Worm (Caenorhabditis elegans): Measurements from ENCODE around the gene Y26E6A.2.

The Y26E6A.2 gene

DNA sequence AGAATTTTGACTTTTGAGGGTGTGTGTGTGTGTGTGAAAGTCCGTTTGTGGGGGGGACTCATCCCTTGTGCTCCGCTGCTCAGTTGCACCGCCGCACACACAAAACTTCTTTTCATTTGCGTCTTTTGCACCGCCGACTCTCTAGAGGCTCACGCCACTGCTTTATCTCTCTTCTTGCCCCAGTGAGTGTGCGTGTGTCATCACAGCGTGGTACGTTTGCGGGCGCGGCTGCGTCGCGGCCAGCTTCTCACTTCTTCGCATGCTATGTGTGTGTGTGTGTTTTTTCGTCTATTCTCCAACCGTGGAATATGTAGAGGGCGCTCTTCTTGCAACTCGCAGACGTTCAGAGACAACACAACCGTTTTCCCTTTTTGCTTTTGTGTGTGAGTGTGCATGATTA is 31.3 kb upstream of the Y26E6A.2 start (continued):
- TF ChIP-seq Y95B8A.8 (GFP tag; IDR thresholded peaks at IDR 0.05) (no peak), efl-1 (GFP tag; optimal IDR thresholded peaks at IDR 0.05) (no peak), B0035.1 (tag; optimal IDR thresholded peaks at IDR 0.05) (no peak), tbp1 (GFP tag; optimal IDR thresholded peaks at IDR 0.05) (no peak), hsf-1 (GFP tag; IDR thresholded peaks at IDR 0.05) (no peak), Y67H2A.10 (GFP tag; conservative IDR thresholded peaks at IDR 0.05) (no peak)

DNA sequence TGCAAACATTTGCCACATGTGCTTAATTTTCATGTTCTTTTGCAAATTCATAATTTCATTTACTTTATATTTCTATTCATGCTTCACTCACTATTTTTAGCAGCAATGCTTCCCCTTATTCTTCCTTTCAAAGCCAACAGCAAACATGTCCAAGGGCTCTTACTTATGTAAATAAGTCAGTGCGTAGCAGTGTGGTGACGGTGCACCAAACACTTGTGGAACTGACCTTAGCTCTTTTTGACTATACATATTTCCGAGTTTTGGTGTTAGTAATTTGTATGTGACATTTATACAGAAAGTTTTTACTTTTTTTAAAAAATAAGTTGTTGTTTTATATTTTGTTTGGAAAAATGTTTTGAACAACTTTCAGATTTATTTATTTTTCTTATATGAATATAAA is 30.9 kb upstream of the Y26E6A.2 start:
- TF ChIP-seq F37B4.10 (GFP tag; IDR thresholded peaks at IDR 0.05), result no peak
- no peak for TF ChIP-seq F52B5.7 (tag; optimal IDR thresholded peaks at IDR 0.05)
- no peak for TF ChIP-seq hsf-1 (GFP tag; IDR thresholded peaks at IDR 0.05)

DNA sequence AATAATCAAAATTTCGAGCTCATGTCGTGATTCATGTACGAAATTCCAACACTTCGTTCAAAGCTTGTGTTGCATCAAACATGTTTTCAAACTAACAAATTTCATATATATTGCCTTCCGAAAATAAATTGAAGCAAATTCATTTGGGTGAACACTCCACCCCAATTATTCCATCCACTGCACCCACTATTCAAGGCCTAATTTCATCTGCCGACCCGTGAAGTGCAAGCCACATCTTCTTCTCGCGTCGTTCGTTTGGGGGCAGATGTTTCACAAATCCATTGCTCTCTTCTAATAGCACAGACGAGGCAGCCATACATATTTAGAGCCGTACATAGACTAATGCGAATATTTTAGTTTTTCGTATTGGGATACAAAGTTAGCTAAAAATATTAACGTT is 30.0 kb upstream of the Y26E6A.2 start:
- no peak for TF ChIP-seq let-607 (tag; optimal IDR thresholded peaks at IDR 0.05)
- no peak for TF ChIP-seq madf-6 (GFP tag; IDR thresholded peaks at IDR 0.05)
- no peak for TF ChIP-seq nhr-179 (tag; optimal IDR thresholded peaks at IDR 0.05)
- no peak for TF ChIP-seq ceh-40 (GFP tag; IDR thresholded peaks at IDR 0.05)
- no peak for TF ChIP-seq egrh-3 (GFP tag; IDR thresholded peaks at IDR 0.05)
- TF ChIP-seq mxl-1 (tag; optimal IDR thresholded peaks at IDR 0.05), result no peak
- no peak for TF ChIP-seq F37B4.10 (GFP tag; IDR thresholded peaks at IDR 0.05)
- TF ChIP-seq aptf-2 (GFP tag; conservative IDR thresholded peaks at IDR 0.05), result no peak
- no peak for TF ChIP-seq rpc-1 (optimal IDR thresholded peaks at IDR 0.05)
- no peak for TF ChIP-seq rpc-1 (tag; optimal IDR thresholded peaks at IDR 0.05)
- TF ChIP-seq let-526 (GFP tag; IDR thresholded peaks at IDR 0.05), result no peak
- no peak for TF ChIP-seq lin-26 (GFP tag; IDR thresholded peaks at IDR 0.05)
- no peak for TF ChIP-seq sea-2 (GFP tag; IDR thresholded peaks at IDR 0.05)
- no peak for TF ChIP-seq ceh-79 (tag; optimal IDR thresholded peaks at IDR 0.05)
- no peak for TF ChIP-seq tlf-1 (GFP tag; optimal IDR thresholded peaks at IDR 0.05)
- TF ChIP-seq ceh-27 (GFP tag; optimal IDR thresholded peaks at IDR 0.05), result no peak
- no peak for TF ChIP-seq D2030.7 (GFP tag; IDR thresholded peaks at IDR 0.05)
- TF ChIP-seq gei-17 (GFP tag; optimal IDR thresholded peaks at IDR 0.05), result no peak
- no peak for TF ChIP-seq attf-3 (GFP tag; conservative IDR thresholded peaks at IDR 0.05)
- TF ChIP-seq B0019.2 (GFP tag; conservative IDR thresholded peaks at IDR 0.05), result no peak

DNA sequence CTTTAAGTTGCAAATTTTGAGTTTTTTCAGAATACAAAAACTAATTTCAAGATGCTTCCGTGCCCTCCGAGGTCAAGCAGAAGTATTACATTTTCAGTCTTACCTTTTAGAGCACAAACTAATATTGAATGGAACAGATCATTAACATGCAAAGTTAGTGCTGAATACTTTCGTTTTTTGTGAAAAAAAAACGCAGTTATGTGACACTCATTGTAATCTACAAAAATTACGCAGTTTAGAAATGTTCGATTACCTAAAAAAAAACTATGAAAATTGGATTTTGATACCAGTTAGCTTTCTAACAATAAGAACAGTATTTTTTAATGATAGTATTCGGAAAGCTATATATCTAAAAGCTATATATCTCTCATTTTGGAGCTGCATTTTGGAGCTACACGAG is 27.7 kb upstream of the Y26E6A.2 start:
- TF ChIP-seq rcor-1 (GFP tag; IDR thresholded peaks at IDR 0.05) (no peak), rec-8 (tag; optimal IDR thresholded peaks at IDR 0.05) (no peak), ceh-91 (GFP tag; IDR thresholded peaks at IDR 0.05) (no peak)

DNA sequence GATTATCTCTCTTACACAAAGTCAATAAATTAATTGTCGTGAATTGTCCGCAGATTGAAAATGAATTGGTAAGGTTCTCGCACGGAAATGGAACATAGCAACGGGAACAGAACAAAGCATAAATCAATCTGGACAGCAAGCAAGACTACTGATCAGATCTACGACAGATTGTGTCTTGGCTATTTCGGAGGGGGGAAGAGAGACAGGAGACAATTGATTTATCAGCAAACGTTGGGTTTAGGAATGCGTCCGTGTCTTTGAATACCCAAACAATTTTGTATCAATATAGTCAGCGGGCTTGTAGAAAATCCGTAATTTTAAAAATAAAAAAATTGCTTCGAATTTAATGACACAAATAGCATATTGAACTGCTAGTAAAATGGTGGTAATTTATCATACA is 27.1 kb upstream of the Y26E6A.2 start:
- no peak for TF ChIP-seq F33H1.4 (GFP tag; IDR thresholded peaks at IDR 0.05)
- no peak for TF ChIP-seq tlf-1 (GFP tag; optimal IDR thresholded peaks at IDR 0.05)
- TF ChIP-seq lsy-27 (tag; optimal IDR thresholded peaks at IDR 0.05; ENCODE audit: borderline replicate concordance, insufficient read depth), result no peak
- TF ChIP-seq ets-4 (GFP tag; optimal IDR thresholded peaks at IDR 0.05), result no peak
- TF ChIP-seq Y67H2A.10 (GFP tag; conservative IDR thresholded peaks at IDR 0.05), result no peak
- peak; percentile 36 for TF ChIP-seq ama-1 (optimal IDR thresholded peaks at IDR 0.05)
- TF ChIP-seq ama-1 (GFP tag; optimal IDR thresholded peaks at IDR 0.05), result no peak
- no peak for TF ChIP-seq snpc-4 (GFP tag; optimal IDR thresholded peaks at IDR 0.05)
- no peak for TF ChIP-seq snpc-4 (tag; optimal IDR thresholded peaks at IDR 0.05)

Measured in whole organism, young adult.